Fruit fly (Drosophila melanogaster) S2 (cell line): Measurements from ENCODE around the gene CG32037.

ENCODE experiments used
- CG8478 ChIP-seq: fragments of >200 bp; optimal IDR thresholded peaks from 2 replicates; lab custom pipeline; 2018
- CTCF ChIP-seq, 2 experiments: fragments of >200 bp; optimal IDR thresholded peaks; 2 replicates each; lab custom pipeline; 2018

DNA sequence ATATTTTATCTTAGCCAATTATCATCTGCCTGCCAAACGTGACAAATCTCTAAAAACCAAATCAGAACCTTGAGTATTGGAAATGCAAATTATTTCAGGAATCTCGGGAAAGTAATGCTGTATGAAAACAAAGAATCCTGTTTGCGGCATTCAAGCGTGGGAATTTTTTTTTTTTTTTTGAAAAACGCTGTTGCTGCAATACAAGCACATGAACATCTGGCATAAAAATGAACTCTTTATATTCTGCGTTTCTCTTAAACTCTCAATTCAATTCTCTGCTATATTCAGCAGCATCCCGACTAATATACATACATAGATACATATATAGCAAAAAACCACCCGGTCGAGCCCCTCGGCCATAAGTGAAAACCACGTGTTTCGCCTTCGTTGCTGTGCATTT lies 9.3 kb upstream of the CG32037 start:
- TF ChIP-seq CTCF (optimal IDR thresholded peaks at IDR 0.05; lab: Kevin White, UChicago) = no peak
- TF ChIP-seq CG8478 = no peak
